Worm (Caenorhabditis elegans): ENCODE measurements around the gene chts-1.

DNA sequence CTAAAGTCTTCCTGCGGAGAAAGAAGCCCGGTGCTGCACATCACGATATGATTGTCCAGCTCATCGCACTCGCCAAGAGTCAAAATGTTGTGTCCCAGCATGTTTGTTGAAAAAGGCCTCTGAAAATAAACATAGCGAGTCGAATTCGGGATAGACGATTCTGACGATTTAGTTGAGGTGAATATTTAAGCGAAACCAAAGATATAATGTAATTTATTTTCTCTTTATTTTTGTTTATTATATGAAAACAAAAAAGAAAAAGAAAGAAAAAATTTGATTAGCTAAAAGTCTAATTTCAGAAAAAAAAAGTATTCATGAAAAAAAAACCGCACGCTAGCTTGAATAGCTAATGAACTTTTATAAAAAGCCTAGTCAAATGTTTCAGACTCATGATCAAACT is 13.2 kb upstream of the chts-1 start, which contains the start of gene ceh-14:
- TF ChIP-seq fos-1 (tag; optimal IDR thresholded peaks at IDR 0.05), result no peak
- no peak for TF ChIP-seq peb-1 (tag; optimal IDR thresholded peaks at IDR 0.05)
- no peak for TF ChIP-seq dmd-4 (tag; optimal IDR thresholded peaks at IDR 0.05)
- no peak for TF ChIP-seq mdl-1 (tag; optimal IDR thresholded peaks at IDR 0.05)
- TF ChIP-seq ama-1 (optimal IDR thresholded peaks at IDR 0.05), result no peak
- no peak for TF ChIP-seq mab-5 (tag; optimal IDR thresholded peaks at IDR 0.05)
- no peak for TF ChIP-seq nhr-10 (tag; optimal IDR thresholded peaks at IDR 0.05)
- TF ChIP-seq nhr-237 (tag; optimal IDR thresholded peaks at IDR 0.05), result no peak
